Worm (Caenorhabditis elegans): Measurements from ENCODE around the gene dpy-28.

The dpy-28 gene

ce11 chrIII:10819778-10820177 is 56.8 kb downstream of the dpy-28 start:
- TF ChIP-seq hmg-1.2 (GFP tag; IDR thresholded peaks at IDR 0.05) (peak; percentile 51; the same call in 1 of the 2 replicates), zfh-2 (GFP tag; conservative IDR thresholded peaks at IDR 0.05) (peak; percentile 82), nhr-90 (tag; optimal IDR thresholded peaks at IDR 0.05) (peak; percentile 20), mcd-1 (GFP tag; IDR thresholded peaks at IDR 0.05) (peak; percentile 35; the same call in 1 of the 2 replicates), chd-7 (tag; optimal IDR thresholded peaks at IDR 0.05) (peak; percentile 65), snpc-4 (GFP tag; optimal IDR thresholded peaks at IDR 0.05) (no peak), snpc-4 (tag; optimal IDR thresholded peaks at IDR 0.05) (no peak), nhr-120 (GFP tag; IDR thresholded peaks at IDR 0.05) (no peak), mel-28 (tag; optimal IDR thresholded peaks at IDR 0.05; ENCODE audit: borderline replicate concordance) (no peak), madf-6 (GFP tag; IDR thresholded peaks at IDR 0.05) (0 out of 2 replicates have a peak, but pooled peaks have one; percentile 17), K12H6.12 (tag; optimal IDR thresholded peaks at IDR 0.05) (peak; percentile 52), lin-54 (GFP tag; optimal IDR thresholded peaks at IDR 0.05) (peak; percentile 26), nfyb-1 (GFP tag; IDR thresholded peaks at IDR 0.05) (peak; percentile 74; the same call in 1 of the 2 replicates), F57C9.4 (tag; optimal IDR thresholded peaks at IDR 0.05) (no peak), nhr-80 (tag; optimal IDR thresholded peaks at IDR 0.05) (peak; percentile 4), cebp-2 (GFP tag; IDR thresholded peaks at IDR 0.05) (peak; percentile 77; the same call in 1 of the 2 replicates), somi-1 (GFP tag; optimal IDR thresholded peaks at IDR 0.05) (peak; percentile 21), Y53G8AR.9 (GFP tag; conservative IDR thresholded peaks at IDR 0.05) (no peak), cebp-1 (GFP tag; IDR thresholded peaks at IDR 0.05) (no peak), cebp-1 (tag; optimal IDR thresholded peaks at IDR 0.05) (peak; percentile 34)

- TF ChIP-seq F49E8.2 (tag; optimal IDR thresholded peaks at IDR 0.05; ENCODE audit: insufficient read depth) (no peak), nfyb-1 (GFP tag; IDR thresholded peaks at IDR 0.05) (0 out of 2 replicates have a peak, but pooled peaks have one; percentile 23), tbx-9 (tag; optimal IDR thresholded peaks at IDR 0.05; ENCODE audit: borderline replicate concordance) (no peak), ztf-25 (GFP tag; IDR thresholded peaks at IDR 0.05) (no peak), lsl-1 (GFP tag; optimal IDR thresholded peaks at IDR 0.05) (peak; percentile 96), B0019.2 (GFP tag; conservative IDR thresholded peaks at IDR 0.05) (no peak), egrh-3 (GFP tag; IDR thresholded peaks at IDR 0.05) (no peak), madf-8 (GFP tag; conservative IDR thresholded peaks at IDR 0.05) (peak; percentile 56), snpc-1.3 (tag; optimal IDR thresholded peaks at IDR 0.05; ENCODE audit: insufficient read depth) (no peak), lir-1 (GFP tag; conservative IDR thresholded peaks at IDR 0.05) (no peak), Y95B8A.8 (GFP tag; IDR thresholded peaks at IDR 0.05) (no peak), F23B12.7 (tag; optimal IDR thresholded peaks at IDR 0.05; ENCODE audit: insufficient read depth) (peak; percentile 16), ceh-58 (GFP tag; IDR thresholded peaks at IDR 0.05) (no peak), rec-8 (tag; optimal IDR thresholded peaks at IDR 0.05) (no peak), atf-7 (tag; optimal IDR thresholded peaks at IDR 0.05) (no peak), cebp-1 (GFP tag; IDR thresholded peaks at IDR 0.05) (no peak), cebp-1 (tag; optimal IDR thresholded peaks at IDR 0.05) (peak; percentile 31), ztf-3 (GFP tag; optimal IDR thresholded peaks at IDR 0.05) (no peak), D2030.7 (GFP tag; IDR thresholded peaks at IDR 0.05) (peak; percentile 42; the same call in 1 of the 2 replicates), nhr-27 (tag; optimal IDR thresholded peaks at IDR 0.05) (no peak), xnd-1 (tag; optimal IDR thresholded peaks at IDR 0.05) (peak; percentile 77), nhr-90 (tag; optimal IDR thresholded peaks at IDR 0.05) (no peak), him-1 (tag; optimal IDR thresholded peaks at IDR 0.05) (peak; percentile 6), mcd-1 (GFP tag; IDR thresholded peaks at IDR 0.05) (no peak), madf-6 (GFP tag; IDR thresholded peaks at IDR 0.05) (peak; percentile 78), sea-2 (GFP tag; IDR thresholded peaks at IDR 0.05) (no peak), ZK185.1 (tag; optimal IDR thresholded peaks at IDR 0.05; ENCODE audit: poor library complexity, severe bottlenecking) (no peak), cebp-2 (GFP tag; IDR thresholded peaks at IDR 0.05) (no peak), ceh-27 (GFP tag; optimal IDR thresholded peaks at IDR 0.05) (no peak), die-1 (tag; optimal IDR thresholded peaks at IDR 0.05) (no peak), F37B4.10 (GFP tag; IDR thresholded peaks at IDR 0.05) (no peak), lsy-27 (tag; optimal IDR thresholded peaks at IDR 0.05; ENCODE audit: borderline replicate concordance, insufficient read depth) (no peak)
Observed at ce11 chrIII:10820592-10821242, 57.8 kb downstream of the dpy-28 start.
